Worm (Caenorhabditis elegans): ENCODE results near the gene spp-6.

spp-6 gene

DNA sequence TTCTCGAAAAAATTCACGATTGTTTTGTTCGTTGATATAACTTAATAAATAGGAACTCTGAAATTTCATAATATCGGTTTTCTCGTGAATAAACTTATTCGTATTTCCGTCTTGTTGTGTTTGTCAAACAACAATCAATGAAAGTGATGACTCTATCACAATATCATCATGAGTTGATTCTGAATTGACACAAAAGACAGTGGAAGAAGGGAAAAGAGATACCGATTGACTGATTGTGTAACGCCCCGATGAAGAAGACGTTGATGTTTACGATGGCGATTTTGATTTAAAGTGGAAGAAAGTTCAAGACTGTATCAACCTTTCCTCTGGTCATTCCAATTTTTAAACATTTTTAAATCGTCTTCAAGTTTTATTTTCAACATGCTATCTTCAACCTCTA lies 12.5 kb downstream of the spp-6 start, which contains the start of gene ttr-59:
Gene ttr-59, plus strand, starts transcription at position 218 of the 400 bp plus-strand sequence.
- TF ChIP-seq dmd-4 (tag; optimal IDR thresholded peaks at IDR 0.05; ENCODE audit: borderline replicate concordance) (no peak), nfya-1 (tag; optimal IDR thresholded peaks at IDR 0.05) (no peak), unc-42 (tag; optimal IDR thresholded peaks at IDR 0.05) (no peak), madf-2 (tag; optimal IDR thresholded peaks at IDR 0.05) (no peak), pha-4 (tag; optimal IDR thresholded peaks at IDR 0.05) (no peak)

ce11 chrX:7330685-7331196 lies 13.6 kb downstream of the spp-6 start, which contains the start of gene ttr-30:
TSS of gene ttr-30 (plus strand) at chrX:7330949.
- no peak for TF ChIP-seq zip-5 (tag; optimal IDR thresholded peaks at IDR 0.05)

- TF ChIP-seq mec-3 (tag; optimal IDR thresholded peaks at IDR 0.05; ENCODE audit: borderline replicate concordance): no peak
- no peak for TF ChIP-seq pag-3 (tag; optimal IDR thresholded peaks at IDR 0.05; ENCODE audit: borderline replicate concordance)
- peak; percentile 48 for TF ChIP-seq unc-55 (GFP tag; optimal IDR thresholded peaks at IDR 0.05)
- TF ChIP-seq madf-2 (tag; optimal IDR thresholded peaks at IDR 0.05): peak; percentile 51
- peak; percentile 63 for TF ChIP-seq ceh-34 (tag; optimal IDR thresholded peaks at IDR 0.05)
- peak; percentile 86 for TF ChIP-seq tbx-2 (tag; optimal IDR thresholded peaks at IDR 0.05)
- TF ChIP-seq unc-42 (tag; optimal IDR thresholded peaks at IDR 0.05): peak; percentile 71
- TF ChIP-seq tbx-7 (tag; optimal IDR thresholded peaks at IDR 0.05): no peak
- TF ChIP-seq pqm-1 (tag; optimal IDR thresholded peaks at IDR 0.05): peak; percentile 63
- no peak for TF ChIP-seq syd-9 (tag; optimal IDR thresholded peaks at IDR 0.05)
- peak; percentile 74 for TF ChIP-seq F13H6.1 (tag; optimal IDR thresholded peaks at IDR 0.05)
- TF ChIP-seq ahr-1 (tag; optimal IDR thresholded peaks at IDR 0.05): peak; percentile 7
- TF ChIP-seq ceh-9 (tag; optimal IDR thresholded peaks at IDR 0.05): no peak
- TF ChIP-seq ceh-18 (tag; optimal IDR thresholded peaks at IDR 0.05): peak; percentile 88
- peak; percentile 17; the same call in 1 of the 2 replicates for TF ChIP-seq sox-2 (GFP tag; IDR thresholded peaks at IDR 0.05)
- TF ChIP-seq unc-3 (GFP tag; conservative IDR thresholded peaks at IDR 0.05): peak; percentile 23; the same call in 1 of the 2 replicates
- peak; percentile 17 for TF ChIP-seq unc-3 (tag; optimal IDR thresholded peaks at IDR 0.05)
- peak; percentile 41 for TF ChIP-seq ceh-14 (tag; optimal IDR thresholded peaks at IDR 0.05)
- TF ChIP-seq ceh-19 (GFP tag; optimal IDR thresholded peaks at IDR 0.05): no peak
- peak; percentile 65 for TF ChIP-seq sdc-2 (tag; optimal IDR thresholded peaks at IDR 0.05)
- TF ChIP-seq ets-4 (tag; optimal IDR thresholded peaks at IDR 0.05): no peak
- TF ChIP-seq eyg-1 (tag; optimal IDR thresholded peaks at IDR 0.05): no peak
- no peak for TF ChIP-seq ceh-24 (tag; optimal IDR thresholded peaks at IDR 0.05)
- TF ChIP-seq dve-1 (tag; optimal IDR thresholded peaks at IDR 0.05): peak; percentile 80
- TF ChIP-seq elt-2 (tag; optimal IDR thresholded peaks at IDR 0.05): peak; percentile 62
- TF ChIP-seq hlh-30 (tag; optimal IDR thresholded peaks at IDR 0.05; ENCODE audit: insufficient read depth): peak; percentile 100
- TF ChIP-seq hlh-6 (tag; optimal IDR thresholded peaks at IDR 0.05): no peak
- TF ChIP-seq ref-2 (tag; optimal IDR thresholded peaks at IDR 0.05): peak; percentile 82
- TF ChIP-seq ceh-30 (tag; optimal IDR thresholded peaks at IDR 0.05): no peak
- TF ChIP-seq nfya-1 (tag; optimal IDR thresholded peaks at IDR 0.05): peak; percentile 90
- TF ChIP-seq npax-4 (tag; optimal IDR thresholded peaks at IDR 0.05): no peak
- peak; percentile 27 for TF ChIP-seq unc-86 (tag; optimal IDR thresholded peaks at IDR 0.05)
- TF ChIP-seq gmeb-2 (tag; optimal IDR thresholded peaks at IDR 0.05): no peak
- TF ChIP-seq C38D4.7 (GFP tag; optimal IDR thresholded peaks at IDR 0.05): no peak
- TF ChIP-seq pros-1 (tag; optimal IDR thresholded peaks at IDR 0.05): peak; percentile 91
- TF ChIP-seq elt-4 (tag; optimal IDR thresholded peaks at IDR 0.05): no peak
- TF ChIP-seq ceh-48 (tag; optimal IDR thresholded peaks at IDR 0.05): peak; percentile 22
- TF ChIP-seq K09A11.1 (tag; optimal IDR thresholded peaks at IDR 0.05; ENCODE audit: insufficient read depth): no peak
- peak; percentile 19 for TF ChIP-seq ceh-2 (tag; optimal IDR thresholded peaks at IDR 0.05)
- peak; percentile 93 for TF ChIP-seq ceh-31 (tag; optimal IDR thresholded peaks at IDR 0.05)
- peak; percentile 81 for TF ChIP-seq rnt-1 (tag; optimal IDR thresholded peaks at IDR 0.05)
These were observed 17.2 kb downstream of the spp-6 start, which contains the start of gene epg-7 for ce11 chrX:7334302-7334724. TSS of gene epg-7 (plus strand) at chrX:7334714.

Measured in whole organism, late embryonic.